Fruit fly (Drosophila melanogaster) Kc167 (cell line): ENCODE measurements around the gene Cpr78Cc.

Source experiments
- Myc ChIP-seq: fragments of >200 bp; optimal IDR thresholded peaks from 2 replicates; lab custom pipeline; 2017; ENCODE audit warnings: missing external identifiers
- Sin3A ChIP-seq: fragments of >200 bp; optimal IDR thresholded peaks from 2 replicates; lab custom pipeline; 2018; ENCODE audit warnings: missing external identifiers
- insv ChIP-seq: fragments of >200 bp; optimal IDR thresholded peaks from 3 replicates; lab custom pipeline; 2018; ENCODE audit warnings: missing external identifiers
- psq ChIP-seq: fragments of >200 bp; optimal IDR thresholded peaks from 2 replicates; lab custom pipeline; 2017; ENCODE audit warnings: missing external identifiers
- ttk ChIP-seq: sonication (Bioruptor generic); optimal IDR thresholded peaks from 2 replicates; lab custom pipeline; 2017; ENCODE audit warnings: missing external identifiers

DNA sequence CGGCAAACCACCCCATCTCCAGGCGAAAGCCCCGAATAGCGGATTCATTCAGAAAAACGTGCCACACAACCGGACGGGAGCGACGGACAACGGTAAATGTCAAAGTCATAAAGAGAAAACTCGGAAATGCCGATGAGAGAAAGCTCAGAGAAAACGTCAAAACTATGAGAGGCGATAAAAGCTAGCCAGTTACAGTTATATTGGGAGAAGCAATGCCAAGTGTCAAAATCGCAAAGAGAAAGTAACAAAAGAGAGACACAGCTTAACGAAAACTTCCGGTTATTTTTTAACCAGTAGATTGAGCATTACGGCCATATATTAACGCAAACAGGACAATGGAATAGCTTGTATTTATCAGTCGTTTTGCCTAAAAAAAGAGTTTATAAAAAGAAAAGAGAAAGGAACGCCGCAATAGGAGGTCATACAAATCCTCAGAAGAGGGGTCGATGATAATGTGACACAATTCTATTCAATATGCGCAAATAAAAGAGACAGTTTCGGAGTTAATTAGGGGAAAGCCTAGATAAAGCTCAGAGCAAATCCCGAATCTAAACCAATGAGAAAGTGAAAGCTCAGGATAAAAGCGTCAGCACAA lies 19.0 kb downstream of the Cpr78Cc start:
- TF ChIP-seq ttk (lab: Kevin White, UChicago) (no peak), insv (lab: Kevin White, UChicago) (no peak), psq (lab: Kevin White, UChicago) (no peak), Myc (no peak), Sin3A (no peak)
